Fruit fly (Drosophila melanogaster) whole organism, pupa: ENCODE measurements around the gene CG7120.

Source experiments
- CG32121 ChIP-seq: fragments of 200-800 bp; sonication (Bioruptor generic); IDR thresholded peaks from 2 replicates; pipeline ENCODE4 v1.3.6; 2022; ENCODE audit warnings: missing biosample characterization, missing genetic modification characterization
- CG8301 ChIP-seq: fragments of 200-800 bp; sonication (Bioruptor generic); optimal IDR thresholded peaks from 2 replicates; lab custom pipeline; 2018; ENCODE audit warnings: missing biosample characterization, mild to moderate bottlenecking, missing genetic modification characterization
- D1 ChIP-seq: fragments of 200-800 bp; sonication (Bioruptor generic); optimal IDR thresholded peaks from 2 replicates; lab custom pipeline; 2018; ENCODE audit warnings: missing biosample characterization, mild to moderate bottlenecking, missing genetic modification characterization, moderate library complexity
- EcR ChIP-seq: fragments of 200-800 bp; sonication (Bioruptor generic); optimal IDR thresholded peaks from 3 replicates; lab custom pipeline; 2019; ENCODE audit warnings: missing biosample characterization, missing genetic modification characterization, mild to moderate bottlenecking, moderate library complexity, missing genetic modification reagents
- rn ChIP-seq: fragments of 200-800 bp; sonication (Bioruptor generic); IDR thresholded peaks from 2 replicates; pipeline ENCODE4 v1.3.6; 2022; ENCODE audit warnings: missing biosample characterization, missing genetic modification characterization

- no peak for TF ChIP-seq rn (GFP tag; lab: Robert Waterston, UW)
- TF ChIP-seq CG32121 (GFP tag; lab: Robert Waterston, UW): no peak
- no peak for TF ChIP-seq D1 (tag; lab: Kevin White, UChicago)
- TF ChIP-seq EcR: no peak
- no peak for TF ChIP-seq CG8301 (tag; lab: Kevin White, UChicago)
These were observed 39.6 kb upstream of the CG7120 start, which contains the start of gene Culd for dm6 chr3L:8356196-8356595.
